Fruit fly (Drosophila melanogaster): ENCODE measurements around the gene Paf-AHalpha.

The Paf-AHalpha gene

DNA sequence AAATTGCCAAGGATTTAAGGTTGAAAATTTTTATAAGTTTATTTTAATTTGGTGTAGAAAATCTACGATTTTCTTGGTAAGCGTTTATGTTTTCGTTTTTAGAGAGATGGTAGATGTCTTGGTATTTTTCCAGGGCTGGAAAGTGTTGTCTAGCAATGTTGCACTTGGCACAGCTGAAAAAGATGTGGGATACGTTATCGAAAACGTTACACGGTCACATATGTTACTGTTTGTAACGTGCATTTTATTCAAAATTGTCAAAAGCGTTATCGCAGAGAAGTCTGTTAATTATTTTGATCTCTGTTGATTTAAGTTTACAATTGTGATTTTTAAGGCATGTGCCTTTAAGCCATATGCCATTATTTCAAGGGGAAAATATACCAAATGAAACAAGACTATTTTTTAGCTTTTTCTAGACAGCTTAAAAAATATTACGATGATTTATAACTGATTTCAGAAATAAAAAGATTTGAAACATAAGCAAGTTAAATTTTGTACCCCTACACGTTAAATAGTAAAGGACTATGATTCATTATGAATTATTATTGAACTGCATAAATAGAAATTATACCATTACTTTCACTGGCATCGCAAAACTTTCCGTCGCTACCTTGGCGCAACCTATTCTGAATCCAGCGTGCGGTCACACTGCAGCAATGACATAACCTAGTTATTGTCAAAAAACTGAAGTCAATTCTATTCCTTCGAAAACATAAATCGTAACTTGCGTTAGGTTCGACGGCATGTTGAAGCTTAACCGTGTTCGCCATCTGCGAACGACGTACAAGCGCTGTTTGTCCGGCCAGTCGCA lies at the start of gene Paf-AHalpha, which contains the start of gene mRpS30:
TSS of gene Paf-AHalpha (minus strand) at position 155 of the 811 bp plus-strand sequence.
TSS of gene mRpS30 (plus strand) at position 619 of the 811 bp plus-strand sequence.
- TF ChIP-seq achi (GFP tag; optimal IDR thresholded peaks at IDR 0.05) = peak; percentile 25
- no peak for TF ChIP-seq CG6808 (GFP tag; optimal IDR thresholded peaks at IDR 0.05)
- no peak for TF ChIP-seq CG11762 (GFP tag; optimal IDR thresholded peaks at IDR 0.05; ENCODE audit: insufficient read depth)
- peak; percentile 9 for TF ChIP-seq esn (GFP tag; optimal IDR thresholded peaks at IDR 0.05)
- TF ChIP-seq CG11294 (GFP tag; IDR thresholded peaks at IDR 0.05) = no peak
- peak; percentile 94 for TF ChIP-seq vri (GFP tag; optimal IDR thresholded peaks at IDR 0.05)
- TF ChIP-seq Hr4 (GFP tag; optimal IDR thresholded peaks at IDR 0.05) = no peak
- peak; percentile 80 for TF ChIP-seq Blimp-1 (GFP tag; optimal IDR thresholded peaks at IDR 0.05)
- TF ChIP-seq OdsH (GFP tag; optimal IDR thresholded peaks at IDR 0.05) = no peak

DNA sequence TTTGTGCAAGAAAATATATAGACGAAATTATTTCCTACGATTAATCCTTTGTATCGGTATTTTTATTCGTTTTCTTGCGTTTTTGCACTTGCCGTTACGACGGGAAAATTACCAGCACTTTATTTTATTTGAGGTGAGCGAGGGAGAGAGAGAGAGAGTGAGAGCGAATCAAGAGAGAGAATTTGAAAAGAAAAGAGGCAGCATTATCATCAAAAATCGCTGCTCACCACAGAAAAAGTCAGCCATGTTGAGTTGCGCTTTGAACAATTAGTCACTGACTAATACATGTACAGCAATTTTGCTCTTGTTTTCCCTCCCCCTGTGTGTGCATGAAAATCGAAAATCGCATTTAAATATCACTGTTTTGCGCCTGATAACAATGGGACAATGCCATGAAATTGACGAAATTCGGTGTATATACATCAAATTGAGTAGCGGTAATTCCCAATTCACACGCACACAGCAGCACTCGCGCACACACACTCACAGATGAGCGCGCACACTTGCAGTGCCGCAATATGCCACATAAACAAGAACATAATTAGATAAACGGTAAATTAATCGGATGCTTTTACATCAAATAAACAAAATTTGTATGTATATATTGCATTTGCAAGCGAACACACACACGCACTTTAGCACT lies 49.3 kb upstream of the Paf-AHalpha start:
- TF ChIP-seq Eip78C (GFP tag) (peak; percentile 47), ss (GFP tag; optimal IDR thresholded peaks at IDR 0.05) (peak; percentile 24 to 30), eg (GFP tag; IDR thresholded peaks at IDR 0.05) (no peak; the same call in 2 of the 3 replicates), Eip93F (GFP tag; optimal IDR thresholded peaks at IDR 0.05) (peak; percentile 22), fd85E (GFP tag; optimal IDR thresholded peaks at IDR 0.05) (peak; percentile 15), CG6808 (GFP tag; optimal IDR thresholded peaks at IDR 0.05) (peak; percentile 22), CG3032 (tag; optimal IDR thresholded peaks at IDR 0.05) (no peak)

- no peak for TF ChIP-seq CG34406 (GFP tag; optimal IDR thresholded peaks at IDR 0.05)
- TF ChIP-seq CG1621 (tag; optimal IDR thresholded peaks at IDR 0.05) = no peak
- no peak for TF ChIP-seq topi (GFP tag; optimal IDR thresholded peaks at IDR 0.05)
- TF ChIP-seq ss (GFP tag; optimal IDR thresholded peaks at IDR 0.05) = no peak
Observed at dm6 chrX:15833957-15834356, 48.6 kb upstream of the Paf-AHalpha start.

DNA sequence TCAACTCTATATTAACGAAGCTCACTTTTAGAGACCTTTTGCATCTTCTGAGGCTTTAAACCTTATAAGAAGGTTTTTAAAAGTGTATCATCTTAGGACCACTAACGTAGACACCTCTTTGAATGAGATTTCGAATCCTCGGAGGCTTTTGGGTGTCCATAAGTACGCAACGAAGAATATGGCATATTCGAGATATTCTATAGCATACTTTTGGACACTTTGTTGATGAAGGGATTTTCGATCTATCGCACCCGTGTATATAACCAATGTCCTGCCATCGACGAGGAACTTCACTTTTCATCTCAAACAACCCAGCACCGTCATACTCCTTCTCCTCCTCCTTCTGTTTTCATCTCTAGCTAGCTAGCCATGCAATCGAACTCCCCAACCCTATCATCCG lies 37.0 kb upstream of the Paf-AHalpha start:
- no peak for TF ChIP-seq CG8632 (GFP tag; optimal IDR thresholded peaks at IDR 0.05)
- no peak for TF ChIP-seq CG4318 (GFP tag; optimal IDR thresholded peaks at IDR 0.05)
- TF ChIP-seq spab (GFP tag; optimal IDR thresholded peaks at IDR 0.05) = no peak
- TF ChIP-seq fd59A (GFP tag; optimal IDR thresholded peaks at IDR 0.05) = no peak
- no peak for TF ChIP-seq acj6 (GFP tag; optimal IDR thresholded peaks at IDR 0.05)
- TF ChIP-seq CG3919 (GFP tag; optimal IDR thresholded peaks at IDR 0.05) = no peak
- no peak for TF ChIP-seq Gug (GFP tag; IDR thresholded peaks at IDR 0.05)
- TF ChIP-seq dac (GFP tag; optimal IDR thresholded peaks at IDR 0.05) = no peak
- TF ChIP-seq dsx (GFP tag; optimal IDR thresholded peaks at IDR 0.05; ENCODE audit: poor library complexity, severe bottlenecking) = no peak
- TF ChIP-seq esn (GFP tag; optimal IDR thresholded peaks at IDR 0.05) = no peak

dm6 chrX:15818608-15819184 lies 33.3 kb upstream of the Paf-AHalpha start:
- TF ChIP-seq Eip78C (GFP tag) (peak; percentile 74), esn (GFP tag; optimal IDR thresholded peaks at IDR 0.05) (peak; percentile 25), Eip75B (GFP tag; optimal IDR thresholded peaks at IDR 0.05) (no peak)

DNA sequence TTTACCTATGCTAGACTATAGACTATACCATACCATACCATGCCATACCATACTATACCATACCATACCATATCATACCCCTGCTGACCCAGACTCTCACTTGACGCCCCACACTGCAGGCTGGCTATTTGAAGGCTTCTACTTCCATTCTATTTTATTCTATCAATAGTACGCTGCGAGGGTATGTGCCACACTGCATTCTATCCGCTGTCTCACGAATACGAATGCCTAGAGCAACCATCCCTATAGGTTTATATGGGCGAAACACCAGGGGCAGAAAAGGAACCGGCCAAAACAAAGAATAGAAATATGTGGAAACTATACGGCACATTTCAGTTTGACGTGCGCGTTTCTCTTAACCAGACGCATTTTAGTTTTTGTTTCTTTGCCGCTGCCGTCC lies 32.4 kb upstream of the Paf-AHalpha start:
- TF ChIP-seq cyc (GFP tag; optimal IDR thresholded peaks at IDR 0.05) (no peak), CG32006 (GFP tag; optimal IDR thresholded peaks at IDR 0.05) (no peak), Gug (GFP tag; IDR thresholded peaks at IDR 0.05) (no peak), CG6163 (GFP tag; IDR thresholded peaks at IDR 0.05) (no peak), dsx (GFP tag; optimal IDR thresholded peaks at IDR 0.05; ENCODE audit: poor library complexity, severe bottlenecking) (no peak), CG6792 (GFP tag; optimal IDR thresholded peaks at IDR 0.05) (no peak), ss (GFP tag; optimal IDR thresholded peaks at IDR 0.05) (no peak), Eip75B (GFP tag; optimal IDR thresholded peaks at IDR 0.05) (no peak), CG7368 (GFP tag; optimal IDR thresholded peaks at IDR 0.05) (no peak), Hr39 (GFP tag; optimal IDR thresholded peaks at IDR 0.05) (no peak), Eip78C (GFP tag) (no peak), CG16779 (tag; optimal IDR thresholded peaks at IDR 0.05) (no peak), pdm3 (GFP tag; optimal IDR thresholded peaks at IDR 0.05) (no peak), fd59A (GFP tag; optimal IDR thresholded peaks at IDR 0.05) (no peak)
